Worm (Caenorhabditis elegans) whole organism, L4 larva: ENCODE measurements around the gene fbxa-35.
"Not testable (repeated sequence)": the region's sequence is repeated elsewhere in the genome, so short reads cannot be mapped to it uniquely, and the experiment has no call there.

Experiments
- T26A8.4 ChIP-seq: fragments of 200-800 bp; sonication (Bioruptor generic); IDR thresholded peaks from 2 replicates; pipeline ENCODE4 v1.3.6; 2022; ENCODE audit warnings: missing genetic modification characterization, missing compliant biosample characterization
- Y105C5A.15 ChIP-seq: fragments of 200-800 bp; sonication (Bioruptor generic); IDR thresholded peaks from 2 replicates; pipeline ENCODE4 v1.3.6; 2022; ENCODE audit warnings: missing genetic modification characterization, missing compliant biosample characterization
- Y5F2A.4 ChIP-seq: fragments of 200-800 bp; sonication (Bioruptor generic); optimal IDR thresholded peaks from 2 replicates; lab custom pipeline; 2018; ENCODE audit warnings: mild to moderate bottlenecking, missing genetic modification characterization, missing compliant biosample characterization
- aha-1 ChIP-seq: fragments of 150-350 bp; peaks from one replicate; lab custom pipeline; 2014; ENCODE audit warnings: missing biosample characterization, missing genetic modification characterization
- ama-1 ChIP-seq: fragments of 150-350 bp; optimal IDR thresholded peaks from 2 replicates; lab custom pipeline; 2014; ENCODE audit warnings: inconsistent platforms, mixed read lengths
- cey-2 ChIP-seq: sonication (generic microtip); optimal IDR thresholded peaks from 3 replicates; lab custom pipeline; 2017; ENCODE audit warnings: missing genetic modification characterization, mild to moderate bottlenecking, missing compliant biosample characterization, antibody characterized with exemption, borderline replicate concordance; ENCODE audit not compliant: insufficient read depth
- ctbp-1 ChIP-seq: fragments of 200-800 bp; sonication (Bioruptor generic); IDR thresholded peaks from 2 replicates; pipeline ENCODE4 v1.3.6; 2022; ENCODE audit warnings: missing genetic modification reagents, missing genetic modification characterization, missing compliant biosample characterization
- daf-16 ChIP-seq, 3 experiments: sonication (generic microtip); optimal IDR thresholded peaks; 2 replicates each; lab custom pipeline; 2016 to 2017; ENCODE audit warnings: missing genetic modification characterization in 3 of 3, missing genetic modification reagents in 3 of 3, mild to moderate bottlenecking in 2 of 3, missing compliant biosample characterization in 2 of 3, missing biosample characterization in 1 of 3, moderate library complexity in 1 of 3
- daf-8 ChIP-seq: fragments of 200-800 bp; sonication (Bioruptor generic); IDR thresholded peaks from 2 replicates; pipeline ENCODE4 v1.3.6; 2022; ENCODE audit warnings: missing genetic modification characterization, missing compliant biosample characterization
- dmd-6 ChIP-seq: fragments of 200-800 bp; sonication (Bioruptor generic); IDR thresholded peaks from 2 replicates; pipeline ENCODE4 v1.3.6; 2022; ENCODE audit warnings: missing genetic modification reagents, missing genetic modification characterization, missing compliant biosample characterization
- dmd-9 ChIP-seq: fragments of 200-800 bp; sonication (Bioruptor generic); IDR thresholded peaks from 2 replicates; pipeline ENCODE4 v1.3.6; 2022; ENCODE audit warnings: missing genetic modification reagents, missing genetic modification characterization, missing compliant biosample characterization
- duxl-1 ChIP-seq: sonication (generic microtip); optimal IDR thresholded peaks from 2 replicates; lab custom pipeline; 2016; ENCODE audit warnings: mild to moderate bottlenecking, missing genetic modification characterization, moderate library complexity, missing compliant biosample characterization; ENCODE audit not compliant: poor library complexity
- dve-1 ChIP-seq: sonication (generic microtip); optimal IDR thresholded peaks from 2 replicates; lab custom pipeline; 2017; ENCODE audit warnings: antibody characterized with exemption, mild to moderate bottlenecking, missing genetic modification characterization, missing compliant biosample characterization; ENCODE audit not compliant: insufficient read depth
- hlh-11 ChIP-seq: fragments of 200-800 bp; sonication (Bioruptor generic); optimal IDR thresholded peaks from 2 replicates; lab custom pipeline; 2018; ENCODE audit warnings: mild to moderate bottlenecking, missing genetic modification characterization, missing compliant biosample characterization
- lin-1 ChIP-seq: fragments of 200-800 bp; sonication (Bioruptor generic); IDR thresholded peaks from 2 replicates; pipeline ENCODE4 v1.3.6; 2022; ENCODE audit warnings: missing genetic modification reagents, missing genetic modification characterization, missing compliant biosample characterization
- lin-13 ChIP-seq: fragments of 150-350 bp; optimal IDR thresholded peaks from 2 replicates; lab custom pipeline; 2014; ENCODE audit warnings: missing biosample characterization, missing genetic modification reagents, missing genetic modification characterization
- lin-29 ChIP-seq: fragments of 200-800 bp; sonication (Bioruptor generic); IDR thresholded peaks from 2 replicates; pipeline ENCODE4 v1.3.6; 2022; ENCODE audit warnings: missing genetic modification reagents, missing genetic modification characterization, missing compliant biosample characterization
- lin-39 ChIP-seq: fragments of 150-350 bp; optimal IDR thresholded peaks from 2 replicates; lab custom pipeline; 2014; ENCODE audit warnings: missing biosample characterization, missing genetic modification reagents, missing genetic modification characterization
- lir-3 ChIP-seq: sonication (generic microtip); optimal IDR thresholded peaks from 2 replicates; lab custom pipeline; 2016; ENCODE audit warnings: mild to moderate bottlenecking, missing genetic modification characterization, missing compliant biosample characterization
- mdl-1 ChIP-seq, 2 experiments: fragments of 150-350 bp in 1 of 2; sonication (generic microtip) in 1 of 2; optimal IDR thresholded peaks; 2 replicates each; lab custom pipeline; 2014 to 2017; ENCODE audit warnings: missing biosample characterization in 2 of 2, missing genetic modification characterization in 2 of 2
- nhr-28 ChIP-seq: fragments of 150-350 bp; optimal IDR thresholded peaks from 2 replicates; lab custom pipeline; 2014; ENCODE audit warnings: missing biosample characterization, missing genetic modification characterization
- nhr-41 ChIP-seq: fragments of 200-800 bp; sonication (Bioruptor generic); IDR thresholded peaks from 2 replicates; pipeline ENCODE4 v1.3.6; 2022; ENCODE audit warnings: missing genetic modification reagents, missing genetic modification characterization, missing compliant biosample characterization
- php-3 ChIP-seq: fragments of 200-800 bp; sonication (Bioruptor generic); IDR thresholded peaks from 2 replicates; pipeline ENCODE4 v1.3.6; 2022; ENCODE audit warnings: missing genetic modification reagents, missing genetic modification characterization, missing compliant biosample characterization
- pqm-1 ChIP-seq: sonication (generic microtip); optimal IDR thresholded peaks from 2 replicates; lab custom pipeline; 2017; ENCODE audit warnings: missing biosample characterization, missing genetic modification characterization
- skn-1 ChIP-seq: fragments of 150-350 bp; optimal IDR thresholded peaks from 2 replicates; lab custom pipeline; 2014; ENCODE audit warnings: missing biosample characterization, missing genetic modification characterization
- tra-1 ChIP-seq: fragments of 200-800 bp; sonication (Bioruptor generic); IDR thresholded peaks from 2 replicates; pipeline ENCODE4 v1.3.6; 2022; ENCODE audit warnings: missing genetic modification reagents, missing genetic modification characterization, missing compliant biosample characterization
- ztf-7 ChIP-seq: fragments of 150-350 bp; optimal IDR thresholded peaks from 2 replicates; lab custom pipeline; 2014; ENCODE audit warnings: missing biosample characterization, missing genetic modification characterization

fbxa-35 gene

DNA sequence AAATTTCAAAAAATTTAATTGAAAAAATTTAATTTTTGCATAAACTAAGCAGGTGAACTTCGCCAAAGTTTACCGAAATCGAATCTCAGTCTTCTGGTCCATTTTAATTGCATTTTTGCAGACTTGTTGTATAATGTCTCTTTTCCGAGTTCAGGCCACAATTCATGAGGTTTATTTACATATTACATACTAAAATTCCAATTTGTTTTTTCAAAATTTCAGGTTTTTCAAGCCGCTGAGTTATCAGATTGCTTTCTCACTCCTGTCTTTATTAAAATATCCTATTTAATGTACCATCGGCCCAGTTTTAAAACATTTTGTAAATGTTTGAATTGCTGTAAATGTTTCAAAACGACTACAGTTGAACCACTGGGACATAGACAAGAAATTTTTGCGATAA, 38.9 kb upstream of the fbxa-35 start, which contains the start of gene fbxa-208:
fbxa-208 (plus strand) TSS at position 301 of the 400 bp plus-strand sequence.
- TF ChIP-seq pqm-1 (tag; lab: Kevin White, UChicago); lir-3 (tag; lab: Kevin White, UChicago); mdl-1 (tag; optimal IDR thresholded peaks at IDR 0.05; lab: Kevin White, UChicago): not testable (repeated sequence)

DNA sequence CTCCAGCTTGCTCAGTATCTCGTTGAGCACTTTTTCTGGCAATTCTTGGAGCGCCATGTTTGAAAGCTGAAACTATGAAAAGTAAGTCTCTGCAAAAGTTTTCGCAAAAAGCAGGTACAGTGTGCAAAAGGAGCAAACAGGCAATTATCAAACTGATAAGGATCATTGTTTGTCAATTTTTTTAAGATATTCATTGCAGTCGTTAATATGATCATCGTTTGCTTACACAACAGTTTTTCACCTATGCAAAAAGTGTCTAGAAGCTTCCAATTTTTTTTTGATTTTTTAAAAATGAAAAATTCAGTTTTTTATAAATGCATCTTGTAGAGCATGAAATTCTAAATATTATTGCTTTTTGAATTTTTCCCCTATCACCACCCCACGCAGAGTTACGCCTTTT, 37.1 kb upstream of the fbxa-35 start, which contains the start of gene fbxa-78:
fbxa-78 (minus strand) TSS at position 101 of the 400 bp plus-strand sequence.
- TF ChIP-seq nhr-41, tra-1, T26A8.4 (GFP tag; lab: Robert Waterston, UW): not testable (repeated sequence)

DNA sequence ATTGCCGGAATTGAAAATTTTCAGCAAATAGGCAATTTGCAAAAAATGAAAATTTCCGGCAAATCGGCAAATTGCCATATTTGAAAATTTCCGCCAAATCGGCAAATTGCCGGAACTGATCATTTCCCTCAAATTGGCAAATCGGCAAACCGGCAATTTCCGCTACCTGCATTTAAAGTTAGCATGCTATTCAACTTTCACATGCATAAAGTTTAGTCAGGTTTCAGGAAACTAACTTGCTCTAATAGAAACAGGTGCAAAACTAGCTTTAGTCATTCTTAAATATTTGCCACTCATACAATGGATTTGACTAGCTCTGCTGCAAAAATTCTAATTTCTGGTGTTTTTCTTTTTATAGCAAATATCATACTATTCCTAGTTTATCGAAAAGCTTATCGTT, 31.8 kb upstream of the fbxa-35 start, which contains the start of gene srz-9:
srz-9 (plus strand) TSS at position 301 of the 400 bp plus-strand sequence.
- not testable (repeated sequence) for TF ChIP-seq lin-29 (GFP tag; lab: Robert Waterston, UW); pqm-1 (tag; lab: Kevin White, UChicago); dmd-9 (GFP tag; lab: Robert Waterston, UW)

DNA sequence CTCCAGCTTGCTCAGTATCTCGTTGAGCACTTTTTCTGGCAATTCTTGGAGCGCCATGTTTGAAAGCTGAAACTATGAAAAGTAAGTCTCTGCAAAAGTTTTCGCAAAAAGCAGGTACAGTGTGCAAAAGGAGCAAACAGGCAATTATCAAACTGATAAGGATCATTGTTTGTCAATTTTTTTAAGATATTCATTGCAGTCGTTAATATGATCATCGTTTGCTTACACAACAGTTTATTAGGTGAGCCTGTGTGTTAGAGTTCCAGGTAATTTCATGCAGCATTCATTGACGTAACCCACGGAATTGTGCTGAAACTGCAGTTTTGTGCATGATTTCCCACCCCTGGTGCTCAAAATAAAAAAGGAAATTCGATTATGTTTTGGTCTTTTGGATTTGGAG, 28.7 kb upstream of the fbxa-35 start, which contains the start of gene fbxa-151:
fbxa-151 (minus strand) TSS at position 101 of the 400 bp plus-strand sequence.
- not testable (repeated sequence) for TF ChIP-seq duxl-1; lin-13 (GFP tag; lab: Kevin White, UChicago); skn-1 (tag; lab: Kevin White, UChicago)

DNA sequence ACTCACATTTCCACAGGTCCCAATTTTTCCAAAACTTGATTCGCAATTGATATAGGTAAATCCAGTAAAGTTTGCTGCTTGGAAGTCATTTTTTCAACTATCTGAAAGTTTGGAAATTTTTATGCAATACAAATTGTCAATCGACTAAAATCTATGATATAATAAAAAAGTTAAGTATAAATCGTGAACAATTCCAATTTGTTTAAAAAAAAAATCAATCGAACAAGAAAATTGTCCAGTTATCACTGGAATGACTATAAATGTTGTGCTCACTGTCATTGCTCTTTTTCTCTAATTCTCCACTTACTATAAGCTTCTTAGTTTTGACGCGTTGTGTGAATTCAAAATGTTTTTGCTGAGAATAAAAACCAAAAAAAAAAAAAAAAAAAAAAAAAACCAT, 26.3 kb upstream of the fbxa-35 start, which contains the start of gene fbxa-32:
fbxa-32 (minus strand) TSS at position 101 of the 400 bp plus-strand sequence.
- TF ChIP-seq nhr-28 (tag; lab: Kevin White, UChicago) (peak; percentile 25), pqm-1 (tag; lab: Kevin White, UChicago) (peak; percentile 15), ctbp-1 (GFP tag; lab: Robert Waterston, UW) (no peak), php-3 (no peak), dve-1 (tag; lab: Kevin White, UChicago) (peak; percentile 48), dmd-6 (GFP tag; lab: Robert Waterston, UW) (0 out of 2 replicates have a peak, but pooled peaks have one; percentile 6), daf-16 (GFP tag; optimal IDR thresholded peaks at IDR 0.05; lab: Kevin White, UChicago) (no peak), daf-16 (tag; optimal IDR thresholded peaks at IDR 0.05; lab: Kevin White, UChicago) (peak; percentile 44)

DNA sequence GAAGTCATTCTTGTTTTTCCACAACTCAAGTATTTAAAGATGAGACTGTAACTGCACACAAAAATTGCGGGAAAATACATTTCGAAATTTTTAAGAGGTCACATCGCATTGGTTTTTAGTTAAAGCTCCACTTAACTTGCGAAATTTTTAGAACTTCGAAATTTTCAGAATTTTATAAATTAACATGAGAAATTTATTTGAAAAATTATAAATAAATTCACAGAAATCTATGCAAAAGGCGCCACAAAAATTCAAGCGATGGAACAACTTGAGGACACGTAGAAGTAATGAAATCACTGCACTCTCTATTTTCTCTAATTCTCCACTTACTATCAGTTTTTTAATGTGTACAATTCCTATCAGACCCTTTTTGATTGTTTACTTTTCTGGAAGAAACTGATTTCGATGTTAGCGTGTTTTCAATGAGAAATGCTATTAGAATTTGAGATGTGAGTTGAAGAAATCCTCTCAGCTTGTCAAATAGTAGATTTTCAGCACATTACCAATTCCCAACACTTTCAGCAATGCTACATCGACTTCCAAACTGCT, 24.0 kb upstream of the fbxa-35 start, which contains the start of gene fbxa-31:
fbxa-31 (minus strand) TSS at position 51 of the 549 bp plus-strand sequence.
- TF ChIP-seq lin-39 (tag; lab: Kevin White, UChicago) = no peak
- TF ChIP-seq nhr-28 (tag; lab: Kevin White, UChicago) = peak; percentile 29
- TF ChIP-seq ama-1 (lab: Kevin White, UChicago) = no peak
- no peak for TF ChIP-seq Y5F2A.4
- TF ChIP-seq tra-1 (GFP tag; lab: Robert Waterston, UW) = no peak
- TF ChIP-seq daf-8 (GFP tag; lab: Robert Waterston, UW) = no peak
- no peak for TF ChIP-seq cey-2
- no peak for TF ChIP-seq lin-1 (GFP tag; lab: Robert Waterston, UW)
- TF ChIP-seq hlh-11 (tag; lab: Kevin White, UChicago) = peak; percentile 1
- TF ChIP-seq daf-16 (GFP tag; optimal IDR thresholded peaks at IDR 0.05; lab: Kevin White, UChicago) = no peak
- peak; percentile 75 for TF ChIP-seq daf-16 (tag; optimal IDR thresholded peaks at IDR 0.05; lab: Kevin White, UChicago)
- TF ChIP-seq Y105C5A.15 (GFP tag; lab: Robert Waterston, UW) = no peak
- TF ChIP-seq aha-1 (tag; lab: Kevin White, UChicago) = peak; percentile 40
- TF ChIP-seq ztf-7 (tag; lab: Kevin White, UChicago) = no peak
- peak; percentile 73 for TF ChIP-seq pqm-1 (tag; lab: Kevin White, UChicago)
